Worm (Caenorhabditis elegans) whole organism, late embryonic: ENCODE data around the gene T27E4.5.

Experiments used
- C38D4.7 ChIP-seq: fragments of 200-800 bp; sonication (Bioruptor generic); optimal IDR thresholded peaks from 2 replicates; lab custom pipeline; 2018; ENCODE audit warnings: mild to moderate bottlenecking, missing genetic modification characterization, moderate library complexity, missing compliant biosample characterization
- F13H6.1 ChIP-seq: sonication (generic microtip); optimal IDR thresholded peaks from 2 replicates; lab custom pipeline; 2016; ENCODE audit warnings: missing genetic modification characterization, missing compliant biosample characterization
- K02D7.2 ChIP-seq: sonication (generic microtip); optimal IDR thresholded peaks from 2 replicates; lab custom pipeline; 2017; ENCODE audit warnings: mild to moderate bottlenecking, missing genetic modification characterization, missing compliant biosample characterization
- K09A11.1 ChIP-seq: sonication (generic microtip); optimal IDR thresholded peaks from 2 replicates; lab custom pipeline; 2017; ENCODE audit warnings: antibody characterized with exemption, mild to moderate bottlenecking, missing genetic modification characterization, missing compliant biosample characterization; ENCODE audit not compliant: insufficient read depth
- ahr-1 ChIP-seq: sonication (generic microtip); optimal IDR thresholded peaks from 2 replicates; lab custom pipeline; 2016; ENCODE audit warnings: missing genetic modification characterization, missing compliant biosample characterization
- ama-1 ChIP-seq: fragments of 150-350 bp; optimal IDR thresholded peaks from 2 replicates; lab custom pipeline; 2014
- ceh-18 ChIP-seq: sonication (generic microtip); optimal IDR thresholded peaks from 2 replicates; lab custom pipeline; 2016; ENCODE audit warnings: missing genetic modification characterization, missing compliant biosample characterization
- ceh-19 ChIP-seq: fragments of 200-800 bp; sonication (Bioruptor generic); optimal IDR thresholded peaks from 2 replicates; lab custom pipeline; 2018; ENCODE audit warnings: mild to moderate bottlenecking, missing genetic modification characterization, missing compliant biosample characterization
- ceh-22 ChIP-seq: sonication (generic microtip); optimal IDR thresholded peaks from 2 replicates; lab custom pipeline; 2017; ENCODE audit warnings: missing biosample characterization, missing genetic modification characterization
- ceh-30 ChIP-seq: fragments of 150-350 bp; optimal IDR thresholded peaks from 2 replicates; lab custom pipeline; 2014; ENCODE audit warnings: missing biosample characterization, missing genetic modification characterization
- ceh-31 ChIP-seq: sonication (generic microtip); optimal IDR thresholded peaks from 2 replicates; lab custom pipeline; 2016; ENCODE audit warnings: missing genetic modification characterization, missing compliant biosample characterization
- ceh-34 ChIP-seq: sonication (generic microtip); optimal IDR thresholded peaks from 2 replicates; lab custom pipeline; 2016; ENCODE audit warnings: mild to moderate bottlenecking, missing genetic modification characterization, missing compliant biosample characterization
- ceh-9 ChIP-seq: sonication (generic microtip); optimal IDR thresholded peaks from 2 replicates; lab custom pipeline; 2016; ENCODE audit warnings: mild to moderate bottlenecking, missing genetic modification characterization, inconsistent platforms, missing compliant biosample characterization
- che-1 ChIP-seq: sonication (generic microtip); optimal IDR thresholded peaks from 2 replicates; lab custom pipeline; 2016; ENCODE audit warnings: mild to moderate bottlenecking, missing genetic modification characterization, missing compliant biosample characterization
- dmd-4 ChIP-seq: sonication (generic microtip); optimal IDR thresholded peaks from 2 replicates; lab custom pipeline; 2016; ENCODE audit warnings: borderline replicate concordance, missing genetic modification characterization, missing compliant biosample characterization
- dve-1 ChIP-seq: sonication (generic microtip); optimal IDR thresholded peaks from 2 replicates; lab custom pipeline; 2017; ENCODE audit warnings: antibody characterized with exemption, mild to moderate bottlenecking, missing genetic modification characterization, missing compliant biosample characterization
- elt-2 ChIP-seq: sonication (generic microtip); optimal IDR thresholded peaks from 2 replicates; lab custom pipeline; 2016; ENCODE audit warnings: missing genetic modification reagents, missing genetic modification characterization, missing compliant biosample characterization
- fax-1 ChIP-seq: sonication (generic microtip); optimal IDR thresholded peaks from 2 replicates; lab custom pipeline; 2016; ENCODE audit warnings: missing genotype, missing genetic modification characterization, missing compliant biosample characterization
- fkh-6 ChIP-seq: sonication (generic microtip); optimal IDR thresholded peaks from 2 replicates; lab custom pipeline; 2016; ENCODE audit warnings: missing genetic modification characterization, missing compliant biosample characterization
- gmeb-2 ChIP-seq: sonication (generic microtip); optimal IDR thresholded peaks from 2 replicates; lab custom pipeline; 2016; ENCODE audit warnings: missing genetic modification characterization, inconsistent platforms, missing compliant biosample characterization
- hlh-30 ChIP-seq: sonication (generic microtip); optimal IDR thresholded peaks from 2 replicates; lab custom pipeline; 2017; ENCODE audit warnings: antibody characterized with exemption, missing genetic modification characterization, missing compliant biosample characterization; ENCODE audit not compliant: insufficient read depth
- hlh-8 ChIP-seq: sonication (generic microtip); optimal IDR thresholded peaks from 2 replicates; lab custom pipeline; 2016; ENCODE audit warnings: missing genotype, missing genetic modification characterization, missing compliant biosample characterization
- madf-2 ChIP-seq: sonication (generic microtip); optimal IDR thresholded peaks from 2 replicates; lab custom pipeline; 2017; ENCODE audit warnings: missing genetic modification characterization, missing compliant biosample characterization
- mec-3 ChIP-seq: sonication (generic microtip); optimal IDR thresholded peaks from 2 replicates; lab custom pipeline; 2016; ENCODE audit warnings: borderline replicate concordance, missing genetic modification characterization, missing compliant biosample characterization
- nhr-11 ChIP-seq: fragments of 150-350 bp; optimal IDR thresholded peaks from 2 replicates; lab custom pipeline; 2014; ENCODE audit warnings: missing biosample characterization, missing genetic modification characterization
- nhr-232 ChIP-seq: sonication (generic microtip); optimal IDR thresholded peaks from 2 replicates; lab custom pipeline; 2016; ENCODE audit warnings: missing genetic modification characterization, missing compliant biosample characterization
- odd-2 ChIP-seq: sonication (generic microtip); optimal IDR thresholded peaks from 2 replicates; lab custom pipeline; 2017; ENCODE audit warnings: antibody characterized with exemption, mild to moderate bottlenecking, missing genetic modification characterization, missing compliant biosample characterization
- pat-9 ChIP-seq: fragments of 200-800 bp; sonication (Bioruptor generic); optimal IDR thresholded peaks from 2 replicates; lab custom pipeline; 2018; ENCODE audit warnings: mild to moderate bottlenecking, missing genetic modification characterization, moderate library complexity, missing compliant biosample characterization
- pax-1 ChIP-seq: fragments of 150-350 bp; optimal IDR thresholded peaks from 2 replicates; lab custom pipeline; 2014; ENCODE audit warnings: missing biosample characterization, missing genetic modification characterization
- pha-4 ChIP-seq: fragments of 150-350 bp; optimal IDR thresholded peaks from 2 replicates; lab custom pipeline; 2018; ENCODE audit warnings: missing biosample characterization, missing genetic modification reagents, missing genetic modification characterization
- ref-2 ChIP-seq: sonication (generic microtip); optimal IDR thresholded peaks from 2 replicates; lab custom pipeline; 2016; ENCODE audit warnings: missing genetic modification characterization, missing compliant biosample characterization
- rnt-1 ChIP-seq: sonication (generic microtip); optimal IDR thresholded peaks from 2 replicates; lab custom pipeline; 2016; ENCODE audit warnings: missing genetic modification characterization, missing compliant biosample characterization
- sdc-2 ChIP-seq: sonication (generic microtip); optimal IDR thresholded peaks from 2 replicates; lab custom pipeline; 2016; ENCODE audit warnings: missing genotype, missing genetic modification characterization, missing compliant biosample characterization
- sox-2 ChIP-seq: fragments of 200-800 bp; sonication (Bioruptor generic); IDR thresholded peaks from 2 replicates; pipeline ENCODE4 v1.3.6; 2022; ENCODE audit warnings: missing genetic modification reagents, missing genetic modification characterization, missing compliant biosample characterization
- sox-4 ChIP-seq: sonication (generic microtip); optimal IDR thresholded peaks from 2 replicates; lab custom pipeline; 2017; ENCODE audit warnings: mild to moderate bottlenecking, missing genetic modification characterization, inconsistent platforms, missing compliant biosample characterization
- syd-9 ChIP-seq: sonication (generic microtip); optimal IDR thresholded peaks from 2 replicates; lab custom pipeline; 2016; ENCODE audit warnings: mild to moderate bottlenecking, missing genetic modification characterization, moderate library complexity, missing compliant biosample characterization
- tbx-7 ChIP-seq: sonication (generic microtip); optimal IDR thresholded peaks from 2 replicates; lab custom pipeline; 2016; ENCODE audit warnings: missing genotype, missing genetic modification characterization, missing compliant biosample characterization
- unc-3 ChIP-seq, 2 experiments: fragments of 200-800 bp in 1 of 2; sonication (Bioruptor generic) in 1 of 2; sonication (generic microtip) in 1 of 2; conservative IDR thresholded peaks in 1 of 2; optimal IDR thresholded peaks in 1 of 2; 2 replicates each; pipeline versions ENCODE4 v1.3.6 to Lab custom; 2016 to 2022; ENCODE audit warnings: missing compliant biosample characterization in 2 of 2, missing genetic modification characterization in 2 of 2, missing genetic modification reagents in 1 of 2
- unc-55 ChIP-seq: sonication (generic microtip); optimal IDR thresholded peaks from 2 replicates; lab custom pipeline; 2017; ENCODE audit warnings: missing biosample characterization, missing genetic modification reagents, missing genetic modification characterization
- zip-5 ChIP-seq: sonication (generic microtip); optimal IDR thresholded peaks from 2 replicates; lab custom pipeline; 2016; ENCODE audit warnings: missing genetic modification characterization, missing compliant biosample characterization
- ztf-16 ChIP-seq: sonication (generic microtip); optimal IDR thresholded peaks from 2 replicates; lab custom pipeline; 2017; ENCODE audit warnings: missing genetic modification characterization, missing compliant biosample characterization

The T27E4.5 gene

DNA sequence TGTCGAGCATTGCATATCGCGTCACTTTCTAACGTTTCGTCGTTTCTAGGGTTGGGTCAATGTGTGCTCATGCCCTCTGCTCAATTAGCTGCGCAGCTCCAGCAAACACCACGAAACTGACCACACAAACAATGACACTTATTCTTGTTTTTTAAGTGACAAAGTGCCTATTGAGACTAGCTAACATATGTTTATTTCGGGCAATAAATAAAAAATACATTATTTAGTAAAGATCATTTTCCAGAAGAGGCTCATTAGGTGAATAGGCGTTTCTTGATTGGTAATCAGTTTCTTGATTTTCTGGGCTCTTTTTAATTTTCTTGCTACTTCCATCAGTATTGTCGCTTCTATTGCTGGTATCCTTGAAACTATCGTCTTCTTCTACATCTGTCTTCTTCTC, at the start of gene T27E4.5:
T27E4.5 (minus strand) TSS at position 101 of the 400 bp plus-strand sequence.
- no peak for TF ChIP-seq K09A11.1 (tag; lab: Kevin White, UChicago)
- no peak for TF ChIP-seq elt-2
- no peak for TF ChIP-seq nhr-11 (tag; lab: Kevin White, UChicago)
- TF ChIP-seq dmd-4 = no peak
- TF ChIP-seq sox-4 (tag; lab: Kevin White, UChicago) = no peak
- no peak for TF ChIP-seq C38D4.7 (GFP tag; lab: Kevin White, UChicago)
- TF ChIP-seq ztf-16 (tag; lab: Kevin White, UChicago) = no peak
- no peak for TF ChIP-seq zip-5
- no peak for TF ChIP-seq ceh-22
- no peak for TF ChIP-seq gmeb-2 (tag; lab: Kevin White, UChicago)
- TF ChIP-seq che-1 = no peak
- no peak for TF ChIP-seq K02D7.2
- no peak for TF ChIP-seq unc-3 (GFP tag; conservative IDR thresholded peaks at IDR 0.05; lab: Robert Waterston, UW)
- no peak for TF ChIP-seq unc-3 (tag; optimal IDR thresholded peaks at IDR 0.05; lab: Kevin White, UChicago)
- no peak for TF ChIP-seq ceh-31 (tag; lab: Kevin White, UChicago)
- no peak for TF ChIP-seq fkh-6 (tag; lab: Kevin White, UChicago)
- TF ChIP-seq pax-1 (tag; lab: Kevin White, UChicago) = no peak
- no peak for TF ChIP-seq ceh-30 (tag; lab: Kevin White, UChicago)
- TF ChIP-seq nhr-232 (tag; lab: Kevin White, UChicago) = no peak
- TF ChIP-seq ref-2 (tag; lab: Kevin White, UChicago) = no peak
- no peak for TF ChIP-seq unc-55
- TF ChIP-seq, all 69 proteins: peak for 0

DNA sequence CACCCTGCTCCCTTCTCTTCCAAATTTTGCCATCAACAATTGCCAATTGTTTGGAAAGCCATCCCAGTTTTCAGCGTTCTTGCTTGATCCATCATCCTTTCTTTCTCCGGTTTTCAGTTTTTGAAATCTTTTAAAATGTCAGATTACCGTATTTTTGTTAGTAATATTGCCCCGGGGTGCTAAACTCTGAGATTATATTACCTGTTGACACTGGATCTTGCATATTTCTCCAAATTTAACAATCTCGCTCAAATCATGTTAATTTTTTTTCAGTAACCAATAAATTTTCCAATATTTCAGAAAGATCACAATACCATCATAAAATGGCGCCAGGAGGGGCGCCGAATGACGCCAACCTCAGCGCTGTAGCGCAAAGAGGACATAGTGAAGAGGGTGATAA, 42.9 kb upstream of the T27E4.5 start, which contains the start of gene F21C10.7:
F21C10.7 (plus strand) TSS at position 301 of the 400 bp plus-strand sequence.
- TF ChIP-seq ceh-19 (GFP tag; lab: Kevin White, UChicago) (no peak), F13H6.1 (tag; lab: Kevin White, UChicago) (no peak), sdc-2 (tag; lab: Kevin White, UChicago) (no peak), hlh-8 (tag; lab: Kevin White, UChicago) (no peak), fax-1 (tag; lab: Kevin White, UChicago) (no peak), ceh-18 (tag; lab: Kevin White, UChicago) (no peak), tbx-7 (no peak), odd-2 (tag; lab: Kevin White, UChicago) (no peak), gmeb-2 (tag; lab: Kevin White, UChicago) (no peak)

DNA sequence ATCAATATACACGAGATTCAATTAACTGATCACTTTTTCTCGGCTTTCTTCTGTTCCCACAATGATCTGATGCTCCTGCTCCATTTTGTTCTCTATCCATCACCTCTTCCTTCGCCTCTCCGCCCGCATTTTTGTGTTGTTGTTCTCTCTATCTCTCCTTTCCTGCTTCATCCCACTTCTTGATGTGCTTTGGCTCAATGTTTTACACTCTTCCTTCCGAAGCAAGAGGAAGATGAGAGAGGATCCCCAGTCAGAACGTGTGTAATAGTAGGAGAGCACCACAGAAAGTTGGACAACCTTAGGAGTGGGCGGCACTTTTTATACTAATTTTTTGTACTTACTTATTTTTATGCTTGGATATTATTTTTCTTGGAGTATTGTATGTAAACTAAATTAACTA, 42.4 kb upstream of the T27E4.5 start:
- TF ChIP-seq nhr-232 (tag; lab: Kevin White, UChicago) (no peak), ceh-18 (tag; lab: Kevin White, UChicago) (peak; percentile 47)

DNA sequence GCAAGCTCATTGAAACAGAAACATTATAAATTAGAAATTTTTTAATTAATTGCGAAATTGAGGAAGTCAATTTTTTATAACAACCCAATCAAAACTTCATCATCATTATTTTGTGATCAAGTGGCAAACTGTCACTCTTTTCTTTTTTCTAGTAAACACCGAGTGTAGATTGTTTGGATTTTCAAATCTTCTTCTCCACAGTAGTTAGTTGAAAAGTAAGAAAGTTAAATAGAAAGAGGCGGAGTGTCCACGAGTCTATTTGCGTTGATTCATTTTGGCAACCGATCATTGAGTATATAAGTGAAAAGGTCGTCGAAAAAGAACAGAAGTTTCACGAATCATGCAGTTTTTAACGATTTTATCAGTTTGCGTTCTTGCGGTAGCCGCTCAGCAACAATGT, 39.7 kb upstream of the T27E4.5 start, which contains the start of gene pqn-31:
pqn-31 (plus strand) TSS at position 301 of the 400 bp plus-strand sequence.
- TF ChIP-seq mec-3 (tag; lab: Kevin White, UChicago) = no peak
- no peak for TF ChIP-seq pha-4 (tag; lab: Kevin White, UChicago)
- no peak for TF ChIP-seq hlh-30 (tag; lab: Kevin White, UChicago)
- TF ChIP-seq madf-2 (tag; lab: Kevin White, UChicago) = no peak
- TF ChIP-seq fkh-6 (tag; lab: Kevin White, UChicago) = no peak
- no peak for TF ChIP-seq sdc-2 (tag; lab: Kevin White, UChicago)
- no peak for TF ChIP-seq unc-55
- no peak for TF ChIP-seq ceh-34 (tag; lab: Kevin White, UChicago)
- TF ChIP-seq, all 69 proteins: peak for 0

DNA sequence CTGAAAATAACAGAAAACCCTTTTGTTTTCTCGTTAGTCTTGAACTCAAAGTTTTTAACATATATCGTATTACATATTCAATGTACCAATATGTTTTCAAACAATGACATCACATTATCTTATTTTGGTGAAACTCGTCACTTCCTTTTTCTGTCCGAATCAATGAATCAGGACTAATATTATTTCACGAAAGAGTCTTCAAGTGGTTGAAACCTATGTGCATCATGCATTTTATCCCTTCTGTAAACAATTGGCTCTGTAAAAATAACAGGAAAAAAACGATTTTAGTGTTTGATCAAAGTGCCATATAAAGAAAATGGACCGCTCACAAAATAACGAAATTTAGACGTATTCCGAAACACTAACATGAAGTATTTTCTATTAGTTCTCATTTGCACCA, 38.6 kb upstream of the T27E4.5 start, which contains the start of gene F21C10.18:
F21C10.18 (plus strand) TSS at position 301 of the 400 bp plus-strand sequence.
- TF ChIP-seq gmeb-2 (tag; lab: Kevin White, UChicago) = no peak
- TF ChIP-seq dve-1 (tag; lab: Kevin White, UChicago) = no peak
- TF ChIP-seq pat-9 (tag; lab: Kevin White, UChicago) = no peak
- TF ChIP-seq ahr-1 (tag; lab: Kevin White, UChicago) = no peak
- no peak for TF ChIP-seq syd-9
- no peak for TF ChIP-seq rnt-1 (tag; lab: Kevin White, UChicago)
- TF ChIP-seq elt-2 = no peak
- TF ChIP-seq sox-2 (GFP tag; lab: Robert Waterston, UW) = no peak
- TF ChIP-seq ama-1 = no peak
- TF ChIP-seq ceh-9 (tag; lab: Kevin White, UChicago) = no peak
- TF ChIP-seq nhr-232 (tag; lab: Kevin White, UChicago) = no peak
- TF ChIP-seq, all 69 proteins: peak for 0
